Fruit fly (Drosophila melanogaster): Measurements from ENCODE around the gene CG8028.

The CG8028 gene

dm6 chrX:19323835-19324133 is 43.6 kb upstream of the CG8028 start (continued):
- peak; percentile 95 for TF ChIP-seq CG32006 (GFP tag; optimal IDR thresholded peaks at IDR 0.05)
- TF ChIP-seq acj6 (GFP tag; optimal IDR thresholded peaks at IDR 0.05) = peak; percentile 89
- peak; percentile 89 for TF ChIP-seq CG6792 (GFP tag; optimal IDR thresholded peaks at IDR 0.05)
- peak; percentile 97 for TF ChIP-seq svp (GFP tag)
- TF ChIP-seq CG11762 (GFP tag; optimal IDR thresholded peaks at IDR 0.05; ENCODE audit: insufficient read depth) = peak; percentile 54
- TF ChIP-seq Sox15 (GFP tag; optimal IDR thresholded peaks at IDR 0.05) = peak; percentile 66
- TF ChIP-seq Eip75B (GFP tag; optimal IDR thresholded peaks at IDR 0.05) = peak; percentile 91
- peak; percentile 46 for TF ChIP-seq fkh (GFP tag; optimal IDR thresholded peaks at IDR 0.05)
- peak; percentile 70 for TF ChIP-seq CG7368 (GFP tag; optimal IDR thresholded peaks at IDR 0.05)
- TF ChIP-seq Smox (GFP tag; optimal IDR thresholded peaks at IDR 0.05) = peak; percentile 86
- TF ChIP-seq OdsH (GFP tag; optimal IDR thresholded peaks at IDR 0.05) = peak; percentile 88
- TF ChIP-seq achi (GFP tag; optimal IDR thresholded peaks at IDR 0.05) = peak; percentile 91
- TF ChIP-seq esn (GFP tag; optimal IDR thresholded peaks at IDR 0.05) = peak; percentile 91
- TF ChIP-seq CG3919 (GFP tag; optimal IDR thresholded peaks at IDR 0.05) = peak; percentile 90
- TF ChIP-seq lz (GFP tag; optimal IDR thresholded peaks at IDR 0.05) = peak; percentile 92
- peak; percentile 92 for TF ChIP-seq topi (GFP tag; optimal IDR thresholded peaks at IDR 0.05)
- peak; percentile 91 for TF ChIP-seq CG6276 (GFP tag; optimal IDR thresholded peaks at IDR 0.05)
- TF ChIP-seq Hr4 (GFP tag; optimal IDR thresholded peaks at IDR 0.05) = peak; percentile 95
- peak; percentile 65 for TF ChIP-seq spab (GFP tag; optimal IDR thresholded peaks at IDR 0.05)
- TF ChIP-seq CG1621 (tag; optimal IDR thresholded peaks at IDR 0.05) = peak; percentile 78
- TF ChIP-seq cyc (GFP tag; optimal IDR thresholded peaks at IDR 0.05) = peak; percentile 82
- TF ChIP-seq CG34406 (GFP tag; optimal IDR thresholded peaks at IDR 0.05) = peak; percentile 88
- peak; percentile 95 for TF ChIP-seq eg (GFP tag; IDR thresholded peaks at IDR 0.05)
- TF ChIP-seq Blimp-1 (GFP tag; optimal IDR thresholded peaks at IDR 0.05) = peak; percentile 62
- TF ChIP-seq fd59A (GFP tag; optimal IDR thresholded peaks at IDR 0.05) = peak; percentile 68
- peak; percentile 63 to 82 for TF ChIP-seq salr (GFP tag; optimal IDR thresholded peaks at IDR 0.05)
- TF ChIP-seq Eip78C (GFP tag) = peak; percentile 95
- peak; percentile 74 for TF ChIP-seq Ets21C (GFP tag; optimal IDR thresholded peaks at IDR 0.05)
- peak; percentile 72 for TF ChIP-seq dsx (GFP tag; optimal IDR thresholded peaks at IDR 0.05; ENCODE audit: poor library complexity, severe bottlenecking)
- peak; percentile 74 for TF ChIP-seq CG11902 (GFP tag; optimal IDR thresholded peaks at IDR 0.05)
- TF ChIP-seq CG3032 (tag; optimal IDR thresholded peaks at IDR 0.05) = peak; percentile 76
- peak; percentile 77 for TF ChIP-seq CG10669 (GFP tag; optimal IDR thresholded peaks at IDR 0.05)
- TF ChIP-seq fd85E (GFP tag; optimal IDR thresholded peaks at IDR 0.05) = peak; percentile 73
- peak; percentile 84 for TF ChIP-seq CG31627 (GFP tag; optimal IDR thresholded peaks at IDR 0.05)

- TF ChIP-seq CG4318 (GFP tag; optimal IDR thresholded peaks at IDR 0.05) (no peak), ss (GFP tag; optimal IDR thresholded peaks at IDR 0.05) (no peak), Sox15 (GFP tag; optimal IDR thresholded peaks at IDR 0.05) (no peak), fd85E (GFP tag; optimal IDR thresholded peaks at IDR 0.05) (no peak), achi (GFP tag; optimal IDR thresholded peaks at IDR 0.05) (no peak), CG8119 (GFP tag; IDR thresholded peaks at IDR 0.05) (no peak), CG32006 (GFP tag; optimal IDR thresholded peaks at IDR 0.05) (no peak)
Observed at dm6 chrX:19322945-19323834, 43.0 kb upstream of the CG8028 start.

All from whole organism, prepupa.